Worm (Caenorhabditis elegans): Measurements from ENCODE around the gene msp-50.

Gene msp-50

ce11 chrII:5191766-5192165 lies 7.8 kb upstream of the msp-50 start:
- TF ChIP-seq fos-1 (tag; optimal IDR thresholded peaks at IDR 0.05) (peak; percentile 97), mdl-1 (tag; optimal IDR thresholded peaks at IDR 0.05) (no peak), sma-9 (GFP tag; optimal IDR thresholded peaks at IDR 0.05) (peak; percentile 44), sma-9 (tag; optimal IDR thresholded peaks at IDR 0.05) (no peak), R02D3.7 (tag; optimal IDR thresholded peaks at IDR 0.05) (no peak), nhr-23 (tag; optimal IDR thresholded peaks at IDR 0.05) (no peak), gmeb-1 (tag; optimal IDR thresholded peaks at IDR 0.05) (no peak), F13H6.1 (tag; optimal IDR thresholded peaks at IDR 0.05) (peak; percentile 52)

ce11 chrII:5194066-5194465 lies 5.5 kb upstream of the msp-50 start, which contains the start of gene msp-49:
Gene msp-49, plus strand, starts transcription at chrII:5194366.
- no peak for TF ChIP-seq unc-55 (GFP tag; optimal IDR thresholded peaks at IDR 0.05)
- TF ChIP-seq nhr-10 (tag; optimal IDR thresholded peaks at IDR 0.05), result no peak
- no peak for TF ChIP-seq lsy-2 (tag; optimal IDR thresholded peaks at IDR 0.05)
- TF ChIP-seq elt-3 (tag; optimal IDR thresholded peaks at IDR 0.05), result no peak
- TF ChIP-seq zag-1 (tag; optimal IDR thresholded peaks at IDR 0.05), result no peak
- TF ChIP-seq ztf-11 (tag; optimal IDR thresholded peaks at IDR 0.05), result no peak
- no peak for TF ChIP-seq nhr-11 (tag; optimal IDR thresholded peaks at IDR 0.05)
- no peak for TF ChIP-seq lin-11 (tag; optimal IDR thresholded peaks at IDR 0.05)
- no peak for TF ChIP-seq sma-9 (GFP tag; optimal IDR thresholded peaks at IDR 0.05)
- TF ChIP-seq sma-9 (tag; optimal IDR thresholded peaks at IDR 0.05), result no peak
- TF ChIP-seq Y55F3AM.14 (GFP tag; optimal IDR thresholded peaks at IDR 0.05), result no peak
- TF ChIP-seq F13H6.1 (tag; optimal IDR thresholded peaks at IDR 0.05), result no peak
- TF ChIP-seq skn-1 (tag; optimal IDR thresholded peaks at IDR 0.05), result no peak
- TF ChIP-seq ceh-16 (tag; optimal IDR thresholded peaks at IDR 0.05), result no peak
- no peak for TF ChIP-seq egl-27 (tag; optimal IDR thresholded peaks at IDR 0.05)

ce11 chrII:5195504-5195903 lies 4.1 kb upstream of the msp-50 start, which contains the start of gene C34F11.5:
Gene C34F11.5, plus strand, starts transcription at chrII:5195804.
- no peak for TF ChIP-seq elt-3 (tag; optimal IDR thresholded peaks at IDR 0.05)
- TF ChIP-seq nhr-129 (tag; optimal IDR thresholded peaks at IDR 0.05), result no peak
- no peak for TF ChIP-seq zag-1 (tag; optimal IDR thresholded peaks at IDR 0.05)
- TF ChIP-seq mbf-1 (tag; optimal IDR thresholded peaks at IDR 0.05), result no peak
- no peak for TF ChIP-seq Y55F3AM.14 (GFP tag; optimal IDR thresholded peaks at IDR 0.05)
- no peak for TF ChIP-seq ztf-11 (tag; optimal IDR thresholded peaks at IDR 0.05)
- TF ChIP-seq nhr-10 (tag; optimal IDR thresholded peaks at IDR 0.05), result no peak
- TF ChIP-seq crh-2 (tag; optimal IDR thresholded peaks at IDR 0.05), result no peak
- no peak for TF ChIP-seq nhr-11 (tag; optimal IDR thresholded peaks at IDR 0.05)
- TF ChIP-seq blmp-1 (tag; optimal IDR thresholded peaks at IDR 0.05; ENCODE audit: insufficient read depth), result no peak
- TF ChIP-seq unc-55 (GFP tag; optimal IDR thresholded peaks at IDR 0.05), result no peak
- TF ChIP-seq nhr-6 (tag; optimal IDR thresholded peaks at IDR 0.05), result no peak
- no peak for TF ChIP-seq aly-2 (tag; optimal IDR thresholded peaks at IDR 0.05)
- TF ChIP-seq F13H6.1 (tag; optimal IDR thresholded peaks at IDR 0.05), result no peak
- no peak for TF ChIP-seq ceh-16 (tag; optimal IDR thresholded peaks at IDR 0.05)
- no peak for TF ChIP-seq nhr-25 (tag; optimal IDR thresholded peaks at IDR 0.05)
- no peak for TF ChIP-seq lin-13 (GFP tag; optimal IDR thresholded peaks at IDR 0.05)
- no peak for TF ChIP-seq R02D3.7 (tag; optimal IDR thresholded peaks at IDR 0.05)

ce11 chrII:5200205-5200604 lies 608 bp downstream of the msp-50 start:
- TF ChIP-seq snpc-4 (tag; optimal IDR thresholded peaks at IDR 0.05), result peak; percentile 90

DNA sequence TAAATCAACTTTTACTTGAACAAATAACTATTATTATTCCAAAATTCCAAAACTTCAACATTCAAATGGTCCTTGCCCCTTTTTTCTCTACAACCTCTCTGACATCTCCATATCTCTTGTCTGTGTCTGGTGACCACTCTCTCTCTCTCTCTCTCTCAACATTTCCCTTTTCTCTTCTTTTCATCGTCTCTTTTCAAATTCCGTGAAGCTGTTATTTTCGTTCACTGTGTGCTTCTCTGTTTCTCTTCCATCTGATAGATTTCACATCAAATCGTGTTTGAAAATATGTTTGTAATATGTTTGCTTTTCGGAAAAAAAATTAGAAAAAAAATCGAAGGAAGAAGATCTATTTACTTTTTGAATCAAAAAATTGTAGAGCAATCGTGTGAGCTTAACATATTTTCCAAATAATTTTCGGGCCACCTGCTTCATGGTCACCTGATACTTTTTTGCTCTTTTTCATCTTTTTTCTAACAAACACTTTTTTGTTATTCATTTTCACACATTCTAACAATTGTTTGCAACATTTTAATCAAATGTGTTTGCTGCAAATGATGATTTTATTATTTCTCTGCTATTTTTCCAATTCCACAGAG lies 1.5 kb downstream of the msp-50 start:
- TF ChIP-seq unc-62 (GFP tag; optimal IDR thresholded peaks at IDR 0.05), result no peak
- TF ChIP-seq ztf-4 (tag; optimal IDR thresholded peaks at IDR 0.05), result no peak
- TF ChIP-seq lin-13 (GFP tag; optimal IDR thresholded peaks at IDR 0.05), result no peak
- no peak for TF ChIP-seq ceh-16 (tag; optimal IDR thresholded peaks at IDR 0.05)
- peak; percentile 58 for TF ChIP-seq ama-1 (optimal IDR thresholded peaks at IDR 0.05)
- no peak for TF ChIP-seq nhr-10 (tag; optimal IDR thresholded peaks at IDR 0.05)
- TF ChIP-seq F13H6.1 (tag; optimal IDR thresholded peaks at IDR 0.05), result peak; percentile 60
- TF ChIP-seq crh-2 (tag; optimal IDR thresholded peaks at IDR 0.05), result no peak
- TF ChIP-seq lin-11 (tag; optimal IDR thresholded peaks at IDR 0.05), result no peak
- no peak for TF ChIP-seq Y55F3AM.14 (GFP tag; optimal IDR thresholded peaks at IDR 0.05)
- no peak for TF ChIP-seq alr-1 (tag; optimal IDR thresholded peaks at IDR 0.05)
- no peak for TF ChIP-seq elt-3 (tag; optimal IDR thresholded peaks at IDR 0.05)
- TF ChIP-seq sma-3 (GFP tag; optimal IDR thresholded peaks at IDR 0.05), result no peak
- TF ChIP-seq snpc-4 (tag; optimal IDR thresholded peaks at IDR 0.05), result peak; percentile 6
- TF ChIP-seq skn-1 (tag; optimal IDR thresholded peaks at IDR 0.05), result no peak
- TF ChIP-seq ztf-1 (GFP tag; conservative IDR thresholded peaks at IDR 0.05), result no peak
- TF ChIP-seq egl-27 (tag; optimal IDR thresholded peaks at IDR 0.05), result no peak
- no peak for TF ChIP-seq ZK546.5 (tag; optimal IDR thresholded peaks at IDR 0.05)
- TF ChIP-seq lin-39 (tag; optimal IDR thresholded peaks at IDR 0.05), result no peak
- no peak for TF ChIP-seq elt-1 (tag; optimal IDR thresholded peaks at IDR 0.05)
- no peak for TF ChIP-seq mdl-1 (tag; optimal IDR thresholded peaks at IDR 0.05)
- peak; percentile 48 for TF ChIP-seq dmd-4 (tag; optimal IDR thresholded peaks at IDR 0.05)
- TF ChIP-seq sma-9 (GFP tag; optimal IDR thresholded peaks at IDR 0.05), result peak; percentile 33
- no peak for TF ChIP-seq sma-9 (tag; optimal IDR thresholded peaks at IDR 0.05)
- no peak for TF ChIP-seq gmeb-1 (tag; optimal IDR thresholded peaks at IDR 0.05)
- no peak for TF ChIP-seq R02D3.7 (tag; optimal IDR thresholded peaks at IDR 0.05)
- no peak for TF ChIP-seq nhr-23 (tag; optimal IDR thresholded peaks at IDR 0.05)
- TF ChIP-seq mbf-1 (tag; optimal IDR thresholded peaks at IDR 0.05), result no peak
- no peak for TF ChIP-seq zag-1 (tag; optimal IDR thresholded peaks at IDR 0.05)
- no peak for TF ChIP-seq unc-39 (tag; optimal IDR thresholded peaks at IDR 0.05)
- no peak for TF ChIP-seq nhr-25 (tag; optimal IDR thresholded peaks at IDR 0.05)
- TF ChIP-seq ztf-11 (tag; optimal IDR thresholded peaks at IDR 0.05), result no peak
- peak in 1 of 2 experiments; percentile 72 for TF ChIP-seq lsy-2 (tag; optimal IDR thresholded peaks at IDR 0.05)
- TF ChIP-seq nhr-77 (tag; optimal IDR thresholded peaks at IDR 0.05), result no peak
